Worm (Caenorhabditis elegans) whole organism, young adult: Measurements from ENCODE around the gene pals-23.
"Not testable (repeated sequence)": the region's sequence is repeated elsewhere in the genome, so short reads cannot be mapped to it uniquely, and the experiment has no call there.

ENCODE experiments used
- C17E4.6 ChIP-seq: fragments of 200-800 bp; sonication (Bioruptor generic); IDR thresholded peaks from 2 replicates; pipeline ENCODE4 v1.3.6; 2022; ENCODE audit warnings: missing genetic modification reagents, missing genetic modification characterization, missing compliant biosample characterization
- F23B12.7 ChIP-seq: sonication (generic microtip); optimal IDR thresholded peaks from 2 replicates; lab custom pipeline; 2017; ENCODE audit warnings: missing genetic modification characterization, mild to moderate bottlenecking, missing compliant biosample characterization, antibody characterized with exemption, moderate library complexity; ENCODE audit not compliant: insufficient read depth
- F39B2.1 ChIP-seq: fragments of 200-800 bp; sonication (Bioruptor generic); IDR thresholded peaks from 2 replicates; pipeline ENCODE4 v1.3.6; 2022; ENCODE audit warnings: missing genetic modification reagents, missing genetic modification characterization, missing compliant biosample characterization
- F49E8.2 ChIP-seq: sonication (generic microtip); optimal IDR thresholded peaks from 3 replicates; lab custom pipeline; 2017; ENCODE audit warnings: missing genetic modification characterization, mild to moderate bottlenecking, missing compliant biosample characterization, antibody characterized with exemption, moderate library complexity; ENCODE audit not compliant: insufficient read depth
- F52B5.7 ChIP-seq: sonication (generic microtip); optimal IDR thresholded peaks from 2 replicates; lab custom pipeline; 2016; ENCODE audit warnings: mild to moderate bottlenecking, missing genetic modification characterization, missing compliant biosample characterization
- F55B11.4 ChIP-seq: sonication (generic microtip); optimal IDR thresholded peaks from 2 replicates; lab custom pipeline; 2016; ENCODE audit warnings: missing compliant biosample characterization, missing genetic modification characterization, borderline replicate concordance; ENCODE audit not compliant: insufficient read depth
- F57A8.1 ChIP-seq: fragments of 200-800 bp; sonication (Bioruptor generic); optimal IDR thresholded peaks from 2 replicates; lab custom pipeline; 2018; ENCODE audit warnings: mild to moderate bottlenecking, missing genetic modification characterization, moderate library complexity, missing compliant biosample characterization
- F57C9.4 ChIP-seq: sonication (generic microtip); optimal IDR thresholded peaks from 2 replicates; lab custom pipeline; 2017; ENCODE audit warnings: mild to moderate bottlenecking, missing genetic modification characterization, missing compliant biosample characterization
- T26A5.8 ChIP-seq: sonication (generic microtip); optimal IDR thresholded peaks from 2 replicates; lab custom pipeline; 2016; ENCODE audit warnings: missing genetic modification characterization, missing compliant biosample characterization
- attf-3 ChIP-seq: fragments of 200-800 bp; sonication (Bioruptor generic); conservative IDR thresholded peaks from 2 replicates; pipeline ENCODE4 v1.3.6; 2022; ENCODE audit warnings: missing genetic modification reagents, missing genetic modification characterization, missing compliant biosample characterization
- attf-5 ChIP-seq: fragments of 200-800 bp; sonication (Bioruptor generic); optimal IDR thresholded peaks from 2 replicates; lab custom pipeline; 2018; ENCODE audit warnings: mild to moderate bottlenecking, missing genetic modification characterization, missing compliant biosample characterization
- cebp-1 ChIP-seq, 2 experiments: fragments of 200-800 bp in 1 of 2; sonication (Bioruptor generic) in 1 of 2; sonication (generic microtip) in 1 of 2; IDR thresholded peaks in 1 of 2; optimal IDR thresholded peaks in 1 of 2; 2 replicates each; pipeline versions ENCODE4 v1.3.6 to Lab custom; 2017 to 2022; ENCODE audit warnings: missing compliant biosample characterization in 2 of 2, missing genetic modification characterization in 2 of 2, mild to moderate bottlenecking in 1 of 2, missing genetic modification reagents in 1 of 2, moderate library complexity in 1 of 2
- dpl-1 ChIP-seq: fragments of 150-350 bp; optimal IDR thresholded peaks from 2 replicates; lab custom pipeline; 2014; ENCODE audit warnings: missing biosample characterization, missing genetic modification reagents, missing genetic modification characterization
- egl-44 ChIP-seq: fragments of 200-800 bp; sonication (Bioruptor generic); IDR thresholded peaks from 2 replicates; pipeline ENCODE4 v1.3.6; 2022; ENCODE audit warnings: missing genetic modification reagents, missing genetic modification characterization, missing compliant biosample characterization
- ekl-4 ChIP-seq: fragments of 200-800 bp; sonication (Bioruptor generic); IDR thresholded peaks from 2 replicates; pipeline ENCODE4 v1.3.6; 2022; ENCODE audit warnings: missing genetic modification reagents, missing genetic modification characterization, missing compliant biosample characterization
- hlh-12 ChIP-seq: sonication (generic microtip); optimal IDR thresholded peaks from 2 replicates; lab custom pipeline; 2016; ENCODE audit warnings: missing genetic modification characterization, missing compliant biosample characterization
- hmg-1.2 ChIP-seq: fragments of 200-800 bp; sonication (Bioruptor generic); IDR thresholded peaks from 2 replicates; pipeline ENCODE4 v1.3.6; 2022; ENCODE audit warnings: missing genetic modification reagents, missing genetic modification characterization, missing compliant biosample characterization
- lag-1 ChIP-seq: fragments of 200-800 bp; sonication (Bioruptor generic); IDR thresholded peaks from 2 replicates; pipeline ENCODE4 v1.3.6; 2022; ENCODE audit warnings: missing genetic modification reagents, missing genetic modification characterization, missing compliant biosample characterization
- lin-40 ChIP-seq: sonication (generic microtip); optimal IDR thresholded peaks from 2 replicates; lab custom pipeline; 2016; ENCODE audit warnings: missing genetic modification characterization, mild to moderate bottlenecking, missing compliant biosample characterization, missing genotype, missing genetic modification reagents
- madf-3 ChIP-seq: fragments of 200-800 bp; sonication (Bioruptor generic); IDR thresholded peaks from 2 replicates; pipeline ENCODE4 v1.3.6; 2022; ENCODE audit warnings: missing genetic modification reagents, missing genetic modification characterization, missing compliant biosample characterization
- mxl-1 ChIP-seq: sonication (generic microtip); optimal IDR thresholded peaks from 2 replicates; lab custom pipeline; 2016; ENCODE audit warnings: missing genetic modification characterization, missing compliant biosample characterization
- nfyb-1 ChIP-seq: fragments of 200-800 bp; sonication (Bioruptor generic); IDR thresholded peaks from 2 replicates; pipeline ENCODE4 v1.3.6; 2022; ENCODE audit warnings: missing genetic modification reagents, missing genetic modification characterization, missing compliant biosample characterization
- rcor-1 ChIP-seq: fragments of 200-800 bp; sonication (Bioruptor generic); IDR thresholded peaks from 2 replicates; pipeline ENCODE4 v1.3.6; 2022; ENCODE audit warnings: missing genetic modification reagents, missing genetic modification characterization, missing compliant biosample characterization
- repo-1 ChIP-seq: sonication (generic microtip); optimal IDR thresholded peaks from 2 replicates; lab custom pipeline; 2017; ENCODE audit warnings: mild to moderate bottlenecking, missing genetic modification characterization, missing compliant biosample characterization
- rpc-1 ChIP-seq, 2 experiments: fragments of 150-350 bp in 1 of 2; sonication (generic microtip) in 1 of 2; optimal IDR thresholded peaks; 2 replicates each; lab custom pipeline; 2014 to 2018; ENCODE audit warnings: missing biosample characterization in 1 of 2, missing genetic modification characterization in 1 of 2, missing genetic modification reagents in 1 of 2, missing genotype in 1 of 2
- sea-2 ChIP-seq: fragments of 200-800 bp; sonication (Bioruptor generic); IDR thresholded peaks from 2 replicates; pipeline ENCODE4 v1.3.6; 2022; ENCODE audit warnings: missing genetic modification characterization, missing compliant biosample characterization
- snpc-3.4 ChIP-seq: sonication (generic microtip); optimal IDR thresholded peaks from 2 replicates; lab custom pipeline; 2017; ENCODE audit warnings: missing genetic modification characterization, mild to moderate bottlenecking, missing compliant biosample characterization, antibody characterized with exemption, moderate library complexity, missing genotype, missing genetic modification reagents
- somi-1 ChIP-seq: fragments of 200-800 bp; sonication (Bioruptor generic); optimal IDR thresholded peaks from 2 replicates; lab custom pipeline; 2018; ENCODE audit warnings: mild to moderate bottlenecking, missing genetic modification characterization, missing compliant biosample characterization
- tbx-9 ChIP-seq: sonication (generic microtip); optimal IDR thresholded peaks from 2 replicates; lab custom pipeline; 2016; ENCODE audit warnings: borderline replicate concordance, missing genetic modification characterization, inconsistent platforms, missing compliant biosample characterization
- unc-62 ChIP-seq: fragments of 150-350 bp; optimal IDR thresholded peaks from 2 replicates; lab custom pipeline; 2014; ENCODE audit warnings: missing biosample characterization, missing genetic modification reagents, missing genetic modification characterization
- xnd-1 ChIP-seq: sonication (generic microtip); optimal IDR thresholded peaks from 2 replicates; lab custom pipeline; 2016; ENCODE audit warnings: missing genotype, missing genetic modification reagents, missing genetic modification characterization, missing compliant biosample characterization
- zfh-2 ChIP-seq: fragments of 200-800 bp; sonication (Bioruptor generic); conservative IDR thresholded peaks from 2 replicates; pipeline ENCODE4 v1.3.6; 2022; ENCODE audit warnings: missing genetic modification reagents, missing genetic modification characterization, missing compliant biosample characterization
- ztf-25 ChIP-seq: fragments of 200-800 bp; sonication (Bioruptor generic); IDR thresholded peaks from 2 replicates; pipeline ENCODE4 v1.3.6; 2022; ENCODE audit warnings: missing genetic modification reagents, missing genetic modification characterization, missing compliant biosample characterization
- ztf-26 ChIP-seq: sonication (generic microtip); optimal IDR thresholded peaks from 2 replicates; lab custom pipeline; 2017; ENCODE audit warnings: missing genetic modification characterization, missing compliant biosample characterization
- ztf-28 ChIP-seq: fragments of 200-800 bp; sonication (Bioruptor generic); IDR thresholded peaks from 2 replicates; pipeline ENCODE4 v1.3.6; 2022; ENCODE audit warnings: missing genetic modification reagents, missing genetic modification characterization, missing compliant biosample characterization

The pals-23 gene

ce11 chrIII:92247-92646 is 32.3 kb upstream of the pals-23 start:
- no peak for TF ChIP-seq F57A8.1
- TF ChIP-seq nfyb-1 = no peak
- TF ChIP-seq hlh-12 (tag; lab: Kevin White, UChicago) = no peak
- TF ChIP-seq dpl-1 (GFP tag; lab: Kevin White, UChicago) = no peak
- TF ChIP-seq ztf-26 (tag; lab: Kevin White, UChicago) = no peak
- TF ChIP-seq attf-5 (GFP tag; lab: Kevin White, UChicago) = no peak
- no peak for TF ChIP-seq F23B12.7
- TF ChIP-seq F49E8.2 = no peak
- no peak for TF ChIP-seq lag-1 (GFP tag; lab: Robert Waterston, UW)
- TF ChIP-seq madf-3 (GFP tag; lab: Robert Waterston, UW) = no peak
- no peak for TF ChIP-seq attf-3 (GFP tag; lab: Robert Waterston, UW)
- no peak for TF ChIP-seq mxl-1
- TF ChIP-seq repo-1 (tag; lab: Kevin White, UChicago) = no peak

ce11 chrIII:94759-95330 is 29.7 kb upstream of the pals-23 start, which contains the start of gene pat-4:
Gene pat-4 (minus strand): TSS chrIII:94809.
- TF ChIP-seq cebp-1 (GFP tag; IDR thresholded peaks at IDR 0.05; lab: Robert Waterston, UW) = no peak
- peak; percentile 42 for TF ChIP-seq cebp-1 (tag; optimal IDR thresholded peaks at IDR 0.05; lab: Kevin White, UChicago)
- TF ChIP-seq F52B5.7 (tag; lab: Kevin White, UChicago) = no peak
- TF ChIP-seq lin-40 = no peak
- TF ChIP-seq hmg-1.2 = peak; percentile 88

- no peak for TF ChIP-seq cebp-1 (GFP tag; IDR thresholded peaks at IDR 0.05; lab: Robert Waterston, UW)
- TF ChIP-seq cebp-1 (tag; optimal IDR thresholded peaks at IDR 0.05; lab: Kevin White, UChicago) = peak; percentile 0
- peak; percentile 90 for TF ChIP-seq hmg-1.2
- TF ChIP-seq zfh-2 = no peak
- TF ChIP-seq, all 124 proteins: peak for 2
These were observed 28.4 kb upstream of the pals-23 start for ce11 chrIII:96196-96595.

- not testable (repeated sequence) for TF ChIP-seq F57C9.4; ekl-4 (GFP tag; lab: Robert Waterston, UW); xnd-1 (tag; lab: Kevin White, UChicago)
- TF ChIP-seq, all 124 proteins: peak for 0; not testable (repeated sequence) for 124
These were observed 27.6 kb upstream of the pals-23 start, which contains the start of gene C29F9.8 for ce11 chrIII:97018-97417. Gene C29F9.8 (minus strand): TSS chrIII:97118.

ce11 chrIII:98822-99221 is 25.8 kb upstream of the pals-23 start, which contains the start of gene C29F9.9:
Gene C29F9.9 (minus strand): TSS chrIII:98922.
- not testable (repeated sequence) for TF ChIP-seq zfh-2; ztf-28 (GFP tag; lab: Robert Waterston, UW); T26A5.8 (tag; lab: Kevin White, UChicago)
- TF ChIP-seq, all 124 proteins: peak for 0; not testable (repeated sequence) for 124

ce11 chrIII:114603-115002 is 10.0 kb upstream of the pals-23 start, which contains the start of gene C29F9.6:
Gene C29F9.6 (plus strand): TSS chrIII:114903.
- TF ChIP-seq F39B2.1 (GFP tag; lab: Robert Waterston, UW) (no peak), tbx-9 (tag; lab: Kevin White, UChicago) (no peak), ztf-25 (GFP tag; lab: Robert Waterston, UW) (no peak), unc-62 (GFP tag; lab: Kevin White, UChicago) (no peak), dpl-1 (GFP tag; lab: Kevin White, UChicago) (no peak), C17E4.6 (no peak), F55B11.4 (tag; lab: Kevin White, UChicago) (no peak), hlh-12 (tag; lab: Kevin White, UChicago) (no peak), egl-44 (GFP tag; lab: Robert Waterston, UW) (no peak), attf-3 (GFP tag; lab: Robert Waterston, UW) (no peak), sea-2 (GFP tag; lab: Robert Waterston, UW) (no peak), lag-1 (GFP tag; lab: Robert Waterston, UW) (no peak), rcor-1 (GFP tag; lab: Robert Waterston, UW) (no peak), somi-1 (GFP tag; lab: Kevin White, UChicago) (no peak), snpc-3.4 (tag; lab: Kevin White, UChicago) (no peak), rpc-1 (optimal IDR thresholded peaks at IDR 0.05; lab: Kevin White, UChicago) (no peak), rpc-1 (tag; optimal IDR thresholded peaks at IDR 0.05; lab: Kevin White, UChicago) (no peak)
